Worm (Caenorhabditis elegans) whole organism, mixed stage, embryonic: ENCODE results near the gene Y43C5A.2.

Source experiments
- M03D4.4 ChIP-seq: sonication (generic microtip); optimal IDR thresholded peaks from 2 replicates; lab custom pipeline; 2017; ENCODE audit warnings: mild to moderate bottlenecking, missing genetic modification characterization, missing compliant biosample characterization
- bed-3 ChIP-seq: fragments of 200-800 bp; sonication (Bioruptor generic); optimal IDR thresholded peaks from 3 replicates; lab custom pipeline; 2018; ENCODE audit warnings: mild to moderate bottlenecking, missing genetic modification characterization, moderate library complexity, missing compliant biosample characterization
- blmp-1 ChIP-seq: fragments of 150-350 bp; optimal IDR thresholded peaks from 2 replicates; lab custom pipeline; 2014; ENCODE audit warnings: missing biosample characterization, missing genetic modification characterization
- ceh-39 ChIP-seq: fragments of 150-350 bp; optimal IDR thresholded peaks from 2 replicates; lab custom pipeline; 2014; ENCODE audit warnings: missing biosample characterization, missing genetic modification characterization
- ceh-43 ChIP-seq: fragments of 200-800 bp; sonication (Bioruptor generic); optimal IDR thresholded peaks from 2 replicates; lab custom pipeline; 2018; ENCODE audit warnings: mild to moderate bottlenecking, missing genetic modification characterization, moderate library complexity, missing compliant biosample characterization
- ceh-83 ChIP-seq: fragments of 200-800 bp; sonication (Bioruptor generic); optimal IDR thresholded peaks from 2 replicates; lab custom pipeline; 2018; ENCODE audit warnings: mild to moderate bottlenecking, missing genetic modification characterization, missing compliant biosample characterization
- ces-1 ChIP-seq: fragments of 150-350 bp; optimal IDR thresholded peaks from 2 replicates; lab custom pipeline; 2014; ENCODE audit warnings: missing biosample characterization, missing genetic modification reagents, missing genetic modification characterization
- cnd-1 ChIP-seq: fragments of 200-800 bp; sonication (Bioruptor generic); optimal IDR thresholded peaks from 2 replicates; lab custom pipeline; 2018; ENCODE audit warnings: mild to moderate bottlenecking, missing genetic modification characterization, missing compliant biosample characterization
- drap-1 ChIP-seq: fragments of 200-800 bp; sonication (Bioruptor generic); optimal IDR thresholded peaks from 3 replicates; lab custom pipeline; 2018; ENCODE audit warnings: mild to moderate bottlenecking, missing genetic modification characterization, missing compliant biosample characterization
- elt-1 ChIP-seq: sonication (generic microtip); optimal IDR thresholded peaks from 2 replicates; lab custom pipeline; 2017; ENCODE audit warnings: missing genetic modification characterization, mild to moderate bottlenecking, missing compliant biosample characterization, antibody characterized with exemption, moderate library complexity, borderline replicate concordance; ENCODE audit not compliant: insufficient read depth
- elt-3 ChIP-seq: fragments of 150-350 bp; optimal IDR thresholded peaks from 2 replicates; lab custom pipeline; 2014; ENCODE audit warnings: missing biosample characterization, missing genetic modification characterization
- flh-1 ChIP-seq: fragments of 200-800 bp; sonication (Bioruptor generic); optimal IDR thresholded peaks from 2 replicates; lab custom pipeline; 2018; ENCODE audit warnings: mild to moderate bottlenecking, missing genetic modification characterization, moderate library complexity, missing compliant biosample characterization
- ham-2 ChIP-seq: fragments of 200-800 bp; sonication (Bioruptor generic); optimal IDR thresholded peaks from 2 replicates; lab custom pipeline; 2018; ENCODE audit warnings: mild to moderate bottlenecking, missing genetic modification characterization, missing compliant biosample characterization
- hlh-1 ChIP-seq: fragments of 150-350 bp; optimal IDR thresholded peaks from 2 replicates; lab custom pipeline; 2014; ENCODE audit warnings: missing biosample characterization, missing genetic modification reagents, missing genetic modification characterization
- lin-13 ChIP-seq: fragments of 150-350 bp; optimal IDR thresholded peaks from 2 replicates; lab custom pipeline; 2014; ENCODE audit warnings: missing biosample characterization, missing genetic modification characterization
- lin-32 ChIP-seq: fragments of 200-800 bp; sonication (Bioruptor generic); optimal IDR thresholded peaks from 2 replicates; lab custom pipeline; 2018; ENCODE audit warnings: mild to moderate bottlenecking, missing genetic modification characterization, missing compliant biosample characterization
- lsy-2 ChIP-seq: fragments of 150-350 bp; optimal IDR thresholded peaks from 2 replicates; lab custom pipeline; 2014; ENCODE audit warnings: missing biosample characterization, missing genetic modification characterization
- mab-5 ChIP-seq: fragments of 150-350 bp; optimal IDR thresholded peaks from 2 replicates; lab custom pipeline; 2014; ENCODE audit warnings: missing biosample characterization, missing genetic modification characterization
- mep-1 ChIP-seq: fragments of 150-350 bp; optimal IDR thresholded peaks from 2 replicates; lab custom pipeline; 2017; ENCODE audit warnings: missing biosample characterization, missing genetic modification reagents, missing genetic modification characterization, inconsistent platforms
- nhr-12 ChIP-seq: fragments of 150-350 bp; optimal IDR thresholded peaks from 2 replicates; lab custom pipeline; 2014; ENCODE audit warnings: missing biosample characterization, missing genetic modification characterization
- nhr-2 ChIP-seq: fragments of 150-350 bp; optimal IDR thresholded peaks from 2 replicates; lab custom pipeline; 2014; ENCODE audit warnings: missing biosample characterization, missing genetic modification characterization
- nhr-237 ChIP-seq: fragments of 150-350 bp; optimal IDR thresholded peaks from 2 replicates; lab custom pipeline; 2014; ENCODE audit warnings: missing biosample characterization, missing genetic modification characterization
- nhr-28 ChIP-seq: fragments of 150-350 bp; optimal IDR thresholded peaks from 2 replicates; lab custom pipeline; 2014; ENCODE audit warnings: missing biosample characterization, missing genetic modification characterization
- nhr-76 ChIP-seq: sonication (generic microtip); optimal IDR thresholded peaks from 2 replicates; lab custom pipeline; 2017; ENCODE audit warnings: missing biosample characterization, missing genetic modification characterization
- pha-4 ChIP-seq: fragments of 150-350 bp; optimal IDR thresholded peaks from 2 replicates; lab custom pipeline; 2018; ENCODE audit warnings: missing biosample characterization, missing genetic modification reagents, missing genetic modification characterization
- sem-2 ChIP-seq: fragments of 200-800 bp; sonication (Bioruptor generic); optimal IDR thresholded peaks from 2 replicates; lab custom pipeline; 2018; ENCODE audit warnings: mild to moderate bottlenecking, missing genetic modification characterization, missing compliant biosample characterization
- sptf-1 ChIP-seq: sonication (generic microtip); optimal IDR thresholded peaks from 2 replicates; lab custom pipeline; 2017; ENCODE audit warnings: mild to moderate bottlenecking, missing genetic modification characterization, moderate library complexity, missing compliant biosample characterization
- tbx-8 ChIP-seq: fragments of 200-800 bp; sonication (Bioruptor generic); optimal IDR thresholded peaks from 2 replicates; lab custom pipeline; 2018; ENCODE audit warnings: mild to moderate bottlenecking, missing genetic modification characterization, moderate library complexity, missing compliant biosample characterization
- unc-120 ChIP-seq: sonication (generic microtip); optimal IDR thresholded peaks from 2 replicates; lab custom pipeline; 2017; ENCODE audit warnings: missing genetic modification characterization, missing compliant biosample characterization; ENCODE audit not compliant: poor library complexity, severe bottlenecking
- unc-39 ChIP-seq: fragments of 150-350 bp; optimal IDR thresholded peaks from 2 replicates; lab custom pipeline; 2014; ENCODE audit warnings: missing biosample characterization, missing genetic modification characterization
- unc-62 ChIP-seq: fragments of 150-350 bp; optimal IDR thresholded peaks from 2 replicates; lab custom pipeline; 2014; ENCODE audit warnings: missing biosample characterization, missing genetic modification reagents, missing genetic modification characterization
- ztf-11 ChIP-seq: fragments of 150-350 bp; optimal IDR thresholded peaks from 2 replicates; lab custom pipeline; 2014; ENCODE audit warnings: missing biosample characterization, missing genetic modification characterization

The Y43C5A.2 gene

DNA sequence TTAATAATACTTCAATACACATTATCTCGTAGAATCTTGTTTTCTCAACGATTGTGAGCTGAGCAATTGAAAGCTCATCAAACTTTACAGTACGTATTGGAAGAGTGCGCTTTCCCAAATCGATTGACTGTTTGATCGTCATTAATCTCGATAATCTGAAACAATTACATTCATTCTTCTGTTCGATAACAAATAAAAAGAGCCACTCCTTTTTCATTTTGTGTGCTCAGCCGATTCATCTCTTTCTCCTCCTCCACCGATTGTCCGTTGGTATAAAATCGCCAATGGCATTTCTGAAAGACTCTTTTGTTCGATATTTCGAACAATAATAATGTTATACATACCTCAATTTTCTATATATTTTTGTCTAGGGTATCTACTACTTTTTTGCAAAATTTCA, 46.0 kb upstream of the Y43C5A.2 start, which contains the start of gene nas-12:
Gene nas-12 (plus strand): TSS at position 301 of the 400 bp plus-strand sequence.
- no peak for TF ChIP-seq unc-120 (tag; lab: Kevin White, UChicago)
- TF ChIP-seq blmp-1 (tag; lab: Kevin White, UChicago), result no peak
- no peak for TF ChIP-seq M03D4.4 (tag; lab: Kevin White, UChicago)
- TF ChIP-seq elt-1 (tag; lab: Kevin White, UChicago), result no peak
- no peak for TF ChIP-seq ceh-39 (tag; lab: Kevin White, UChicago)
- no peak for TF ChIP-seq nhr-12 (tag; lab: Kevin White, UChicago)
- TF ChIP-seq tbx-8 (GFP tag; lab: Kevin White, UChicago), result no peak
- TF ChIP-seq ztf-11 (tag; lab: Kevin White, UChicago), result no peak
- no peak for TF ChIP-seq ceh-83 (GFP tag; lab: Kevin White, UChicago)
- no peak for TF ChIP-seq ham-2 (GFP tag; lab: Kevin White, UChicago)
- TF ChIP-seq nhr-237 (tag; lab: Kevin White, UChicago), result no peak
- no peak for TF ChIP-seq nhr-28 (tag; lab: Kevin White, UChicago)
- TF ChIP-seq bed-3, result no peak
- no peak for TF ChIP-seq sem-2 (GFP tag; lab: Kevin White, UChicago)
- no peak for TF ChIP-seq hlh-1 (tag; lab: Kevin White, UChicago)
- no peak for TF ChIP-seq pha-4
- no peak for TF ChIP-seq flh-1 (GFP tag; lab: Kevin White, UChicago)

DNA sequence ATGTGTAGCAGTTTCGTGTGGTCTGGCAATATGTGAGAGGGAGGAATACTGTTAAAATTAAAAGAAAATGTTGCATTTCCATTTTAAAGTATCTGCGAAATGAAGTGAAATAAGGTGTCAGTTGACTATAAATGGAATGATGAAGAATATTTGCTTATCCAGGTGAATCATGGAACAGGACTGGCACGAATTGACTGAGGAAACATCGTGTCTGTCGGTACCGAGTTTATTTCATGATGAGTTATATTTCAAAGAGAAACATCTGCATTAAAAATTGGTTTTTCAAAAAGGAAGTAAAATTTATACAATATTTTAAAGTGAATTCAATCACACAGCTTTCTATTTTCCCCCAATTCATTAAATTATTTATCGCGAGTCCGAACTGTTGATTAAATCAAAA, 42.1 kb upstream of the Y43C5A.2 start, which contains the start of gene F01G10.6:
Gene F01G10.6 (minus strand): TSS at position 101 of the 400 bp plus-strand sequence.
- no peak for TF ChIP-seq sem-2 (GFP tag; lab: Kevin White, UChicago)
- TF ChIP-seq unc-39 (tag; lab: Kevin White, UChicago), result no peak
- no peak for TF ChIP-seq flh-1 (GFP tag; lab: Kevin White, UChicago)
- TF ChIP-seq ham-2 (GFP tag; lab: Kevin White, UChicago), result no peak
- TF ChIP-seq mep-1 (tag; lab: Kevin White, UChicago), result no peak
- TF ChIP-seq ceh-39 (tag; lab: Kevin White, UChicago), result no peak
- no peak for TF ChIP-seq nhr-76 (tag; lab: Kevin White, UChicago)
- TF ChIP-seq ceh-83 (GFP tag; lab: Kevin White, UChicago), result no peak
- TF ChIP-seq elt-3 (tag; lab: Kevin White, UChicago), result no peak
- TF ChIP-seq ceh-43 (GFP tag; lab: Kevin White, UChicago), result no peak
- no peak for TF ChIP-seq nhr-12 (tag; lab: Kevin White, UChicago)
- TF ChIP-seq, all 35 proteins: peak for 0

DNA sequence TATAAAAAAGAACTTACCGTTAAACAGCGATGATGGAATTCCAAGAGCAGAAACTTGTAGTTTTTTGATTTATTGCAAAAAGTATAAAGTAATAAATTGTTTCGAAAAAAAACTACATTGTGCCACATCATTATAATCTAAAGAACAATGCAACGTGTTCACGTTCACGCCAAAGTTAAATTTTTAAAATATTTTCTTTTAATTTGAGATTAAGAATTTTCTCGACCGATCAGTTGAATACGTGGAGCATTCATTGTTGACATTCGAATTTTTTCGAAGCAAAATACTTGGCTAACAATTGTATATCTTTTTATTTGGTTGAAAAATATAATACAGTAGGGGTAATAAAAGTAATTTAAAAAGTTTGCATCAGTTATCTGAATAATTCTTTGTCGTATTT, 38.7 kb upstream of the Y43C5A.2 start, which contains the start of gene F01G10.5:
Gene F01G10.5 (minus strand): TSS at position 101 of the 400 bp plus-strand sequence.
- no peak for TF ChIP-seq nhr-12 (tag; lab: Kevin White, UChicago)
- no peak for TF ChIP-seq ztf-11 (tag; lab: Kevin White, UChicago)
- no peak for TF ChIP-seq lsy-2
- TF ChIP-seq pha-4, result no peak
- TF ChIP-seq nhr-76 (tag; lab: Kevin White, UChicago), result no peak
- TF ChIP-seq ces-1 (GFP tag; lab: Kevin White, UChicago), result no peak
- no peak for TF ChIP-seq flh-1 (GFP tag; lab: Kevin White, UChicago)
- TF ChIP-seq nhr-2 (tag; lab: Kevin White, UChicago), result no peak
- TF ChIP-seq cnd-1 (tag; lab: Kevin White, UChicago), result no peak
- no peak for TF ChIP-seq unc-120 (tag; lab: Kevin White, UChicago)
- no peak for TF ChIP-seq unc-39 (tag; lab: Kevin White, UChicago)
- TF ChIP-seq lin-13 (tag; lab: Kevin White, UChicago), result no peak
- no peak for TF ChIP-seq ceh-83 (GFP tag; lab: Kevin White, UChicago)
- no peak for TF ChIP-seq nhr-237 (tag; lab: Kevin White, UChicago)
- no peak for TF ChIP-seq elt-1 (tag; lab: Kevin White, UChicago)
- TF ChIP-seq unc-62 (GFP tag; lab: Kevin White, UChicago), result no peak
- TF ChIP-seq, all 35 proteins: peak for 0

DNA sequence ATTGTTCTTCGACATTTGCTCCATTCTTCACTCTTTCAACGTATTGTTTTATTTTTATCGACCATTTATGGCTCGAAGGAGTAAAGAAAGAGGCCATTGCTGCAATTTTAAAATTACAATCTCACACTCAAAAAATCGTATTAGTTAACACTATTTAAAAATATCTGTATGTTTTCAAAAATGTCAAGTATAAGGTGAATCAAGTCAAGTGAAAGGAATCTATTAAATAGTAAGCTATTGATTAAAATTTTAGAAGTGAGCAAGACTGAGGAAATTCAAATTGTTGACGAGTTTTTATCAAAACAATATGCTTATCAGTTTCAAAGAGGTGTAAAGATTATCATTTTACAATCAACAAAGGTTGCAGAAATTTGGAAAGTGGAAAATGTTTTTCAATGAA, 37.2 kb upstream of the Y43C5A.2 start, which contains the start of gene F01G10.4:
Gene F01G10.4 (minus strand): TSS at position 101 of the 400 bp plus-strand sequence.
- no peak for TF ChIP-seq lin-32 (GFP tag; lab: Kevin White, UChicago)
- no peak for TF ChIP-seq cnd-1 (tag; lab: Kevin White, UChicago)
- no peak for TF ChIP-seq mep-1 (tag; lab: Kevin White, UChicago)
- no peak for TF ChIP-seq sem-2 (GFP tag; lab: Kevin White, UChicago)
- TF ChIP-seq drap-1 (GFP tag; lab: Kevin White, UChicago), result no peak
- no peak for TF ChIP-seq mab-5
- TF ChIP-seq flh-1 (GFP tag; lab: Kevin White, UChicago), result no peak
- TF ChIP-seq nhr-12 (tag; lab: Kevin White, UChicago), result no peak
- TF ChIP-seq bed-3, result no peak
- TF ChIP-seq lin-13 (tag; lab: Kevin White, UChicago), result no peak
- no peak for TF ChIP-seq ceh-39 (tag; lab: Kevin White, UChicago)
- no peak for TF ChIP-seq hlh-1 (tag; lab: Kevin White, UChicago)
- TF ChIP-seq nhr-28 (tag; lab: Kevin White, UChicago), result no peak
- no peak for TF ChIP-seq elt-3 (tag; lab: Kevin White, UChicago)
- no peak for TF ChIP-seq pha-4
- TF ChIP-seq ham-2 (GFP tag; lab: Kevin White, UChicago), result no peak
- TF ChIP-seq sptf-1, result no peak
- no peak for TF ChIP-seq ztf-11 (tag; lab: Kevin White, UChicago)
- no peak for TF ChIP-seq M03D4.4 (tag; lab: Kevin White, UChicago)
